Fruit fly (Drosophila melanogaster) whole organism, embryonic: ENCODE results near the gene CG15880.

Experiments used
- CG11398 ChIP-seq: fragments of 200-800 bp; sonication (Bioruptor generic); optimal IDR thresholded peaks from 2 replicates; lab custom pipeline; 2016; ENCODE audit warnings: missing biosample characterization, missing genetic modification characterization
- CG12071 ChIP-seq: fragments of 200-800 bp; sonication (Bioruptor generic); optimal IDR thresholded peaks from 3 replicates; lab custom pipeline; 2018; ENCODE audit warnings: missing biosample characterization, mild to moderate bottlenecking, missing genetic modification characterization
- CG12299 ChIP-seq: fragments of 200-800 bp; sonication (Bioruptor generic); optimal IDR thresholded peaks from 2 replicates; lab custom pipeline; 2018; ENCODE audit warnings: missing biosample characterization, mild to moderate bottlenecking, missing genetic modification characterization
- CG13624 ChIP-seq: fragments of 200-800 bp; sonication (Bioruptor generic); optimal IDR thresholded peaks from 2 replicates; lab custom pipeline; 2016; ENCODE audit warnings: missing biosample characterization, missing genetic modification characterization
- CG15011 ChIP-seq: fragments of 200-800 bp; sonication (Bioruptor generic); optimal IDR thresholded peaks from 3 replicates; lab custom pipeline; 2018; ENCODE audit warnings: missing biosample characterization, mild to moderate bottlenecking, missing genetic modification characterization
- CG1529 ChIP-seq: fragments of 200-800 bp; sonication (Bioruptor generic); optimal IDR thresholded peaks from 3 replicates; lab custom pipeline; 2018; ENCODE audit warnings: missing biosample characterization, missing genetic modification characterization
- CG1647 ChIP-seq: fragments of 200-800 bp; sonication (Bioruptor generic); optimal IDR thresholded peaks from 3 replicates; lab custom pipeline; 2016; ENCODE audit warnings: missing biosample characterization, missing genetic modification characterization
- CG17829 ChIP-seq: fragments of 200-800 bp; optimal IDR thresholded peaks from 2 replicates; lab custom pipeline; 2019; ENCODE audit warnings: missing biosample characterization, mild to moderate bottlenecking, missing genetic modification characterization, moderate library complexity
- CG17912 ChIP-seq: fragments of 200-800 bp; sonication (Bioruptor generic); optimal IDR thresholded peaks from 2 replicates; lab custom pipeline; 2018; ENCODE audit warnings: missing biosample characterization, mild to moderate bottlenecking, missing genetic modification characterization
- CG18476 ChIP-seq: fragments of 200-800 bp; sonication (Bioruptor generic); optimal IDR thresholded peaks from 2 replicates; lab custom pipeline; 2016; ENCODE audit warnings: missing biosample characterization, mild to moderate bottlenecking, missing genetic modification characterization
- CG2199 ChIP-seq: fragments of 200-800 bp; sonication (Bioruptor generic); IDR thresholded peaks from 3 replicates; pipeline ENCODE4 v1.3.6; 2022; ENCODE audit warnings: missing biosample characterization, missing genetic modification characterization
- CG30431 ChIP-seq: fragments of 200-800 bp; sonication (Bioruptor generic); optimal IDR thresholded peaks from 2 replicates; lab custom pipeline; 2017; ENCODE audit warnings: missing biosample characterization, missing genetic modification characterization
- CG33213 ChIP-seq: fragments of 200-800 bp; sonication (Bioruptor generic); optimal IDR thresholded peaks from 3 replicates; lab custom pipeline; 2016; ENCODE audit warnings: missing biosample characterization, missing genetic modification characterization
- CG6254 ChIP-seq: fragments of 200-800 bp; sonication (Bioruptor generic); optimal IDR thresholded peaks from 3 replicates; lab custom pipeline; 2017; ENCODE audit warnings: mild to moderate bottlenecking, missing biosample characterization, missing genetic modification reagents, missing genetic modification characterization
- CG6654 ChIP-seq: fragments of 200-800 bp; sonication (Bioruptor generic); optimal IDR thresholded peaks from 2 replicates; lab custom pipeline; 2017; ENCODE audit warnings: missing biosample characterization, mild to moderate bottlenecking, missing genetic modification characterization
- CG7372 ChIP-seq: fragments of 200-800 bp; sonication (Bioruptor generic); IDR thresholded peaks from 2 replicates; pipeline ENCODE4 v1.3.6; 2022; ENCODE audit warnings: missing biosample characterization, missing genetic modification characterization
- CG7928 ChIP-seq: fragments of 200-800 bp; sonication (Bioruptor generic); optimal IDR thresholded peaks from 2 replicates; lab custom pipeline; 2017; ENCODE audit warnings: missing biosample characterization, mild to moderate bottlenecking, missing genetic modification characterization
- CG9797 ChIP-seq: fragments of 200-800 bp; sonication (Bioruptor generic); optimal IDR thresholded peaks from 3 replicates; lab custom pipeline; 2018; ENCODE audit warnings: missing biosample characterization, mild to moderate bottlenecking, missing genetic modification characterization
- Drgx ChIP-seq: fragments of 200-800 bp; sonication (Bioruptor generic); IDR thresholded peaks from 2 replicates; pipeline ENCODE4 v1.3.6; 2022; ENCODE audit warnings: missing biosample characterization, missing genetic modification characterization
- Elba2 ChIP-seq: fragments of 200-800 bp; sonication (Bioruptor generic); optimal IDR thresholded peaks from 3 replicates; lab custom pipeline; 2016; ENCODE audit warnings: missing biosample characterization, missing genetic modification characterization
- HmgZ ChIP-seq: fragments of 200-800 bp; sonication (Bioruptor generic); optimal IDR thresholded peaks from 2 replicates; lab custom pipeline; 2018; ENCODE audit warnings: missing biosample characterization, mild to moderate bottlenecking, missing genetic modification characterization
- Jarid2 ChIP-seq: fragments of 200-800 bp; sonication (Bioruptor generic); optimal IDR thresholded peaks from 3 replicates; lab custom pipeline; 2017; ENCODE audit warnings: mild to moderate bottlenecking, missing biosample characterization, missing genetic modification reagents, missing genetic modification characterization
- NFAT ChIP-seq: fragments of 200-800 bp; sonication (Bioruptor generic); IDR thresholded peaks from 2 replicates; pipeline ENCODE4 v1.3.6; 2022; ENCODE audit warnings: missing biosample characterization, missing genetic modification characterization
- Opbp ChIP-seq: fragments of 200-800 bp; sonication (Bioruptor generic); IDR thresholded peaks from 3 replicates; pipeline ENCODE4 v1.3.6; 2022; ENCODE audit warnings: missing biosample characterization, missing genetic modification characterization; ENCODE audit not compliant: partially characterized antibody
- YL-1 ChIP-seq: fragments of 200-800 bp; sonication (Bioruptor generic); optimal IDR thresholded peaks from 3 replicates; lab custom pipeline; 2017; ENCODE audit warnings: missing biosample characterization, mild to moderate bottlenecking, missing genetic modification characterization
- al ChIP-seq: fragments of 200-800 bp; sonication (Bioruptor generic); IDR thresholded peaks from 2 replicates; pipeline ENCODE4 v1.3.6; 2022; ENCODE audit warnings: missing biosample characterization, missing genetic modification characterization
- bbx ChIP-seq: fragments of 200-800 bp; sonication (Bioruptor generic); IDR thresholded peaks from 2 replicates; pipeline ENCODE4 v1.3.6; 2022; ENCODE audit warnings: missing biosample characterization, missing genetic modification characterization; ENCODE audit not compliant: partially characterized antibody
- bowl ChIP-seq: fragments of 200-800 bp; sonication (Bioruptor generic); IDR thresholded peaks from 2 replicates; pipeline ENCODE4 v1.3.6; 2022; ENCODE audit warnings: missing biosample characterization, missing genetic modification characterization
- dmrt99B ChIP-seq: fragments of 200-800 bp; sonication (Bioruptor generic); optimal IDR thresholded peaks from 2 replicates; lab custom pipeline; 2018; ENCODE audit warnings: missing biosample characterization, mild to moderate bottlenecking, missing genetic modification characterization, moderate library complexity
- dpn ChIP-seq, 2 experiments: fragments of 200-800 bp; sonication (Bioruptor generic); optimal IDR thresholded peaks; 3 replicates each; lab custom pipeline; 2016; ENCODE audit warnings: missing biosample characterization in 2 of 2, missing genetic modification characterization in 2 of 2
- eve ChIP-seq, 2 experiments: fragments of >200 bp; optimal IDR thresholded peaks; 2 replicates each; lab custom pipeline; 2017; ENCODE audit warnings: missing biosample characterization in 2 of 2, missing genetic modification characterization in 2 of 2
- fd102C ChIP-seq: fragments of 200-800 bp; sonication (Bioruptor generic); optimal IDR thresholded peaks from 2 replicates; lab custom pipeline; 2018; ENCODE audit warnings: missing biosample characterization, mild to moderate bottlenecking, missing genetic modification characterization, moderate library complexity
- fd3F ChIP-seq: fragments of 200-800 bp; sonication (Bioruptor generic); optimal IDR thresholded peaks from 2 replicates; lab custom pipeline; 2018; ENCODE audit warnings: missing biosample characterization, mild to moderate bottlenecking, missing genetic modification characterization, moderate library complexity
- fru ChIP-seq: fragments of >200 bp; optimal IDR thresholded peaks from 2 replicates; lab custom pipeline; 2017
- gcm2 ChIP-seq: fragments of 200-800 bp; sonication (Bioruptor generic); optimal IDR thresholded peaks from 2 replicates; lab custom pipeline; 2016; ENCODE audit warnings: missing biosample characterization, missing genetic modification characterization
- grn ChIP-seq: fragments of 200-800 bp; sonication (Bioruptor generic); optimal IDR thresholded peaks from 3 replicates; lab custom pipeline; 2017; ENCODE audit warnings: missing biosample characterization, missing genetic modification characterization
- h ChIP-seq: fragments of >200 bp; optimal IDR thresholded peaks from 2 replicates; lab custom pipeline; 2017
- lbe ChIP-seq: fragments of 200-800 bp; sonication (Bioruptor generic); optimal IDR thresholded peaks from 2 replicates; lab custom pipeline; 2016; ENCODE audit warnings: missing biosample characterization, mild to moderate bottlenecking, missing genetic modification characterization
- lmd ChIP-seq: fragments of 200-800 bp; sonication (Bioruptor generic); IDR thresholded peaks from 2 replicates; pipeline ENCODE4 v1.3.6; 2022; ENCODE audit warnings: missing biosample characterization, missing genetic modification characterization
- mam ChIP-seq: fragments of 200-800 bp; sonication (Bioruptor generic); optimal IDR thresholded peaks from 3 replicates; lab custom pipeline; 2016; ENCODE audit warnings: missing biosample characterization, missing genetic modification characterization
- mld ChIP-seq: fragments of 200-800 bp; sonication (Bioruptor generic); IDR thresholded peaks from 3 replicates; pipeline ENCODE4 v1.3.6; 2022; ENCODE audit warnings: missing biosample characterization, missing genetic modification characterization; ENCODE audit not compliant: partially characterized antibody
- org-1 ChIP-seq: fragments of 200-800 bp; sonication (Bioruptor generic); optimal IDR thresholded peaks from 2 replicates; lab custom pipeline; 2017; ENCODE audit warnings: missing biosample characterization, missing genetic modification characterization
- pb ChIP-seq: fragments of 200-800 bp; sonication (Bioruptor generic); optimal IDR thresholded peaks from 3 replicates; lab custom pipeline; 2016; ENCODE audit warnings: missing biosample characterization, missing genetic modification characterization
- pum ChIP-seq: fragments of 200-800 bp; sonication (Bioruptor generic); optimal IDR thresholded peaks from 2 replicates; lab custom pipeline; 2016; ENCODE audit warnings: missing biosample characterization, missing genetic modification characterization
- stc ChIP-seq: fragments of 200-800 bp; sonication (Bioruptor generic); IDR thresholded peaks from 2 replicates; pipeline ENCODE4 v1.3.6; 2022; ENCODE audit warnings: missing biosample characterization, missing genetic modification characterization
- twi ChIP-seq: fragments of 200-800 bp; optimal IDR thresholded peaks from 2 replicates; lab custom pipeline; 2019; ENCODE audit warnings: missing biosample characterization, mild to moderate bottlenecking, missing genetic modification characterization, moderate library complexity
- usp ChIP-seq: fragments of >200 bp; optimal IDR thresholded peaks from 2 replicates; lab custom pipeline; 2017; ENCODE audit warnings: missing biosample characterization, missing genetic modification characterization
- wor ChIP-seq: fragments of 200-800 bp; sonication (Bioruptor generic); IDR thresholded peaks from 2 replicates; pipeline ENCODE4 v1.3.6; 2022; ENCODE audit warnings: missing biosample characterization, missing genetic modification characterization
- zen ChIP-seq: fragments of 200-800 bp; sonication (Bioruptor generic); optimal IDR thresholded peaks from 3 replicates; lab custom pipeline; 2018; ENCODE audit warnings: missing biosample characterization, mild to moderate bottlenecking, missing genetic modification characterization, moderate library complexity
- zfh2 ChIP-seq: fragments of 200-800 bp; sonication (Bioruptor generic); optimal IDR thresholded peaks from 2 replicates; lab custom pipeline; 2016; ENCODE audit warnings: missing biosample characterization, missing genetic modification characterization

The CG15880 gene

DNA sequence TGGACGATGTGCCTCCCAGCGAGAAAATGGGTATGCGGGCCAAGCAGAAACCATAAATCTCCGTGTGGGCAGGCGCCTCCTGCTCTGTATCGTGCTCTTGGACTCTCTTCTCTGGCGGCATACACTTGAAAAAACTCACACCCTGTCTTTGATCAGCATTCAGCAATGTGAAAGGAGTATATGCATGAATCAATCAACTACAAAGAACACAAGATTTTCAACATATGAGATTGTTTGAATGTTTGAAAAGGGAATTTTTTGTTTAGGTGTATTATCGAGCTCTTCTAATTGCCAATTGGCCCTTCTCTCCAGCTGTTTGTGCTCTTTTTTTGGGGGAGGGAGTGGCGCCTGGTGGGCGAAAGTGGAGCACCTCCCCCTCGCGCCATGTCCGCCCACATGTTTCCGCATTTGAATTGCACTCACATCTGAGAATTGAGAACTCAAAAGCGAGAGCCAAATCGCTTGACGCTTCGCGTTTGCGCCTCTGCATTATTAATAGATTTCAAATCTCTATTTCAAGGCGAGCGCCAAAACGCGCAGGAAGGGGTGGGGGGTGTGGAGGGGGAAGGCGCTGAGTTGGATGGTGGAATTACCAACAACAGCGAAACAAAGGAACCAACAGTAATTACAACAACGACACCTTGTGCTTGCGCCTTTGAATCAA, 27.7 kb upstream of the CG15880 start (continued):
- TF ChIP-seq mld (GFP tag; lab: Robert Waterston, UW) (no peak), CG7372 (GFP tag; lab: Robert Waterston, UW) (peak; percentile 87), al (peak; percentile 84), pum (GFP tag; lab: Kevin White, UChicago) (peak; percentile 83), fd102C (GFP tag; lab: Kevin White, UChicago) (no peak), usp (GFP tag; lab: Kevin White, UChicago) (no peak), fru (lab: Kevin White, UChicago) (no peak), CG12071 (GFP tag; lab: Kevin White, UChicago) (peak; percentile 95), Drgx (GFP tag; lab: Robert Waterston, UW) (peak; percentile 90), Jarid2 (GFP tag; lab: Kevin White, UChicago) (no peak), gcm2 (GFP tag; lab: Kevin White, UChicago) (peak; percentile 78), bowl (GFP tag; lab: Robert Waterston, UW) (peak; percentile 66; the same call in 1 of the 2 replicates), CG13624 (peak; percentile 86), CG17829 (tag; lab: Kevin White, UChicago) (peak; percentile 83), twi (peak; percentile 59), CG15011 (GFP tag; lab: Kevin White, UChicago) (peak; percentile 59), CG30431 (peak; percentile 75), Elba2 (GFP tag; lab: Kevin White, UChicago) (no peak), NFAT (GFP tag; lab: Robert Waterston, UW) (peak; percentile 91), org-1 (GFP tag; lab: Kevin White, UChicago) (peak; percentile 81), wor (peak; percentile 82), pb (GFP tag; lab: Kevin White, UChicago) (peak; percentile 87), lmd (GFP tag; lab: Robert Waterston, UW) (peak; percentile 93), mam (GFP tag; lab: Kevin White, UChicago) (peak; percentile 90), fd3F (GFP tag; lab: Kevin White, UChicago) (peak; percentile 83), bbx (GFP tag; lab: Robert Waterston, UW) (no peak), dpn (GFP tag; optimal IDR thresholded peaks at IDR 0.05; lab: Kevin White, UChicago) (peak; percentile 86 to 93), CG17912 (GFP tag; lab: Kevin White, UChicago) (peak; percentile 7), CG33213 (GFP tag; lab: Kevin White, UChicago) (peak; percentile 83), CG1529 (GFP tag; lab: Kevin White, UChicago) (peak; percentile 79), Opbp (GFP tag; lab: Robert Waterston, UW) (no peak), CG1647 (GFP tag; lab: Kevin White, UChicago) (peak; percentile 88), eve (GFP tag; optimal IDR thresholded peaks at IDR 0.05; lab: Kevin White, UChicago) (no peak), CG12299 (tag; lab: Kevin White, UChicago) (peak; percentile 41), HmgZ (tag; lab: Kevin White, UChicago) (peak; percentile 83), CG6254 (peak; percentile 74), grn (GFP tag; lab: Kevin White, UChicago) (no peak), h (no peak), lbe (GFP tag; lab: Kevin White, UChicago) (peak; percentile 26), CG11398 (GFP tag; lab: Kevin White, UChicago) (peak; percentile 71), zfh2 (GFP tag; lab: Kevin White, UChicago) (peak; percentile 85), zen (tag; lab: Kevin White, UChicago) (peak; percentile 28), stc (GFP tag; lab: Robert Waterston, UW) (peak; percentile 88), YL-1 (GFP tag; lab: Kevin White, UChicago) (peak; percentile 62), CG9797 (no peak), CG2199 (GFP tag; lab: Robert Waterston, UW) (peak; percentile 65; the same call in 2 of the 3 replicates), CG6654 (GFP tag; lab: Kevin White, UChicago) (peak; percentile 58), CG7928 (peak; percentile 52), dmrt99B (tag; lab: Kevin White, UChicago) (peak; percentile 92), CG18476 (GFP tag; lab: Kevin White, UChicago) (peak; percentile 66)
